Fruit fly (Drosophila melanogaster): ENCODE measurements around the gene Sec24CD.

DNA sequence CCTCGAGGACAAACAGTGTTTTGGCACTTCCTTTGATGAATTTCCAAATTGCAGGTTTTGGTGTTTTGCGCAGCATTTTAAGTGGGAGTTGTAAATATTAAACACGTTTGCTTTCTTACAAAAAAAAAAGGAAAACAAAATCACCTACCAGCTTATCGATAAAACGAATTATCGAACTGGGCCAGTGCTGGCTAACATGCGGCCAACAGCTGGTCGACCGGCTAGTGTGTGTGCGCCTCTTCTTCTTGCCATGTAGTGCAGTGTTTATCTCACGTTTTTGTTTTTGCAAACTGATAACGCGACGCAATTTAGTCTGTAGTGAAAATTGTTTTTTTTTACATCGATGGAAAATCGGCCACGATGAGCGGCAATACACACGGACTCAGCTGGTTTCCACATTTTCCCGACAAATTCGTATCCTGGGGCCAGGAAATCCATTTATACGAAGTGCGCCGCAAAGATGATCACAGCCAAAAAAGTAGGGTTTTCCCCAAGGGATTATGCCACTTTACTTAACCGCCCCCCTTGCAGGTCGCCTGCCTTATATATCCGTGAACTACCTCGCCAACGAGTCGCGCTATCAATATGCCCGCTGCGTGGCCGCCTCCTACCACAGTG, 19.5 kb downstream of the Sec24CD start, which contains the start of the genes CG15386, CG42371 and mio:
- TF ChIP-seq CTCF (optimal IDR thresholded peaks at IDR 0.05) (no peak), CG8478 (optimal IDR thresholded peaks at IDR 0.05) (no peak)

Measured in S2 (cell line).